Worm (Caenorhabditis elegans): ENCODE data around the gene Y37H2A.18.

- TF ChIP-seq Y67H2A.10 (GFP tag; conservative IDR thresholded peaks at IDR 0.05) (no peak), madf-6 (GFP tag; IDR thresholded peaks at IDR 0.05) (no peak), ets-4 (GFP tag; optimal IDR thresholded peaks at IDR 0.05) (no peak), madf-8 (GFP tag; conservative IDR thresholded peaks at IDR 0.05) (no peak), ama-1 (optimal IDR thresholded peaks at IDR 0.05) (no peak), ama-1 (GFP tag; optimal IDR thresholded peaks at IDR 0.05) (no peak), T07F8.4 (tag; optimal IDR thresholded peaks at IDR 0.05) (no peak), ekl-4 (GFP tag; IDR thresholded peaks at IDR 0.05) (no peak), ceh-91 (GFP tag; IDR thresholded peaks at IDR 0.05) (no peak), K12H6.12 (tag; optimal IDR thresholded peaks at IDR 0.05) (no peak), xnd-1 (tag; optimal IDR thresholded peaks at IDR 0.05) (no peak)
These were observed 4.5 kb downstream of the Y37H2A.18 start for ce11 chrV:18128545-18128944.

All from whole organism, young adult.